Fruit fly (Drosophila melanogaster) S2 (cell line): Measurements from ENCODE around the gene mre11.

Source experiments
- CG8478 ChIP-seq: fragments of >200 bp; optimal IDR thresholded peaks from 2 replicates; lab custom pipeline; 2018
- CTCF ChIP-seq, 2 experiments: fragments of >200 bp; optimal IDR thresholded peaks; 2 replicates each; lab custom pipeline; 2018

- no peak for TF ChIP-seq CTCF (optimal IDR thresholded peaks at IDR 0.05; lab: Kevin White, UChicago)
- no peak for TF ChIP-seq CG8478
These were observed 24.2 kb downstream of the mre11 start for dm6 chr2L:11306091-11306490.
